Worm (Caenorhabditis elegans) whole organism, L4 larva: ENCODE measurements around the gene T27A1.2.

Experiments used
- D1046.2 ChIP-seq: fragments of 200-800 bp; sonication (Bioruptor generic); IDR thresholded peaks from 2 replicates; pipeline ENCODE4 v1.3.6; 2022; ENCODE audit warnings: missing genetic modification characterization, missing compliant biosample characterization
- F10B5.3 ChIP-seq: sonication (generic microtip); optimal IDR thresholded peaks from 2 replicates; lab custom pipeline; 2016; ENCODE audit warnings: mild to moderate bottlenecking, missing genetic modification characterization, missing compliant biosample characterization
- F49E8.2 ChIP-seq: sonication (generic microtip); optimal IDR thresholded peaks from 2 replicates; lab custom pipeline; 2016; ENCODE audit warnings: missing compliant biosample characterization, mild to moderate bottlenecking, missing genetic modification characterization, borderline replicate concordance
- T20F7.1 ChIP-seq: fragments of 200-800 bp; sonication (Bioruptor generic); optimal IDR thresholded peaks from 2 replicates; lab custom pipeline; 2018; ENCODE audit warnings: mild to moderate bottlenecking, missing genetic modification characterization, missing compliant biosample characterization
- ZK337.2 ChIP-seq: fragments of 200-800 bp; sonication (Bioruptor generic); IDR thresholded peaks from 2 replicates; pipeline ENCODE4 v1.3.6; 2022; ENCODE audit warnings: missing genetic modification reagents, missing genetic modification characterization, missing compliant biosample characterization
- aha-1 ChIP-seq: fragments of 150-350 bp; peaks from one replicate; lab custom pipeline; 2014; ENCODE audit warnings: missing biosample characterization, missing genetic modification characterization
- aly-2 ChIP-seq: sonication (generic microtip); optimal IDR thresholded peaks from 2 replicates; lab custom pipeline; 2018; ENCODE audit warnings: missing biosample characterization, missing genetic modification characterization
- ceh-62 ChIP-seq: sonication (generic microtip); optimal IDR thresholded peaks from 2 replicates; lab custom pipeline; 2017; ENCODE audit warnings: missing biosample characterization, missing genetic modification characterization
- ceh-82 ChIP-seq: sonication (generic microtip); optimal IDR thresholded peaks from 2 replicates; lab custom pipeline; 2017; ENCODE audit warnings: missing biosample characterization, missing genetic modification characterization
- ces-1 ChIP-seq: fragments of 150-350 bp; sonication (generic microtip); optimal IDR thresholded peaks from 4 replicates; lab custom pipeline; 2014; ENCODE audit warnings: missing biosample characterization, missing genetic modification reagents, missing genetic modification characterization
- cey-2 ChIP-seq: sonication (generic microtip); optimal IDR thresholded peaks from 3 replicates; lab custom pipeline; 2017; ENCODE audit warnings: missing genetic modification characterization, mild to moderate bottlenecking, missing compliant biosample characterization, antibody characterized with exemption, borderline replicate concordance; ENCODE audit not compliant: insufficient read depth
- daf-19 ChIP-seq: fragments of 200-800 bp; sonication (Bioruptor generic); conservative IDR thresholded peaks from 2 replicates; pipeline ENCODE4 v1.3.6; 2022; ENCODE audit warnings: missing genetic modification characterization, missing compliant biosample characterization
- dve-1 ChIP-seq: sonication (generic microtip); optimal IDR thresholded peaks from 2 replicates; lab custom pipeline; 2017; ENCODE audit warnings: antibody characterized with exemption, mild to moderate bottlenecking, missing genetic modification characterization, missing compliant biosample characterization; ENCODE audit not compliant: insufficient read depth
- egl-27 ChIP-seq: sonication (generic microtip); optimal IDR thresholded peaks from 3 replicates; lab custom pipeline; 2017; ENCODE audit warnings: missing biosample characterization, missing genetic modification reagents, missing genetic modification characterization
- fkh-10 ChIP-seq: fragments of 150-350 bp; optimal IDR thresholded peaks from 2 replicates; lab custom pipeline; 2014; ENCODE audit warnings: missing biosample characterization, missing genetic modification reagents, missing genetic modification characterization
- fos-1 ChIP-seq: fragments of 150-350 bp; optimal IDR thresholded peaks from 2 replicates; lab custom pipeline; 2014; ENCODE audit warnings: missing biosample characterization, missing genetic modification characterization
- hlh-30 ChIP-seq: sonication (generic microtip); optimal IDR thresholded peaks from 2 replicates; lab custom pipeline; 2017; ENCODE audit warnings: antibody characterized with exemption, mild to moderate bottlenecking, missing genetic modification characterization, missing compliant biosample characterization; ENCODE audit not compliant: insufficient read depth
- hmg-1.1 ChIP-seq: fragments of 200-800 bp; sonication (Bioruptor generic); IDR thresholded peaks from 2 replicates; pipeline ENCODE4 v1.3.6; 2022; ENCODE audit warnings: missing genetic modification reagents, missing genetic modification characterization, missing compliant biosample characterization
- jun-1 ChIP-seq: fragments of 150-350 bp; optimal IDR thresholded peaks from 2 replicates; lab custom pipeline; 2014; ENCODE audit warnings: missing biosample characterization, missing genetic modification reagents, missing genetic modification characterization
- lin-1 ChIP-seq: fragments of 200-800 bp; sonication (Bioruptor generic); IDR thresholded peaks from 2 replicates; pipeline ENCODE4 v1.3.6; 2022; ENCODE audit warnings: missing genetic modification reagents, missing genetic modification characterization, missing compliant biosample characterization
- lsy-2 ChIP-seq, 2 experiments: fragments of 150-350 bp in 1 of 2; sonication (generic microtip) in 1 of 2; optimal IDR thresholded peaks; 2 replicates each; lab custom pipeline; 2014 to 2017; ENCODE audit warnings: missing biosample characterization in 2 of 2, missing genetic modification characterization in 2 of 2
- mep-1 ChIP-seq: fragments of 150-350 bp; sonication (generic microtip); optimal IDR thresholded peaks from 3 replicates; lab custom pipeline; 2014; ENCODE audit warnings: missing biosample characterization, missing genetic modification characterization
- nhr-41 ChIP-seq: fragments of 200-800 bp; sonication (Bioruptor generic); IDR thresholded peaks from 2 replicates; pipeline ENCODE4 v1.3.6; 2022; ENCODE audit warnings: missing genetic modification reagents, missing genetic modification characterization, missing compliant biosample characterization
- nhr-42 ChIP-seq: fragments of 200-800 bp; sonication (Bioruptor generic); IDR thresholded peaks from 2 replicates; pipeline ENCODE4 v1.3.6; 2022; ENCODE audit warnings: missing genetic modification characterization, missing compliant biosample characterization
- nhr-48 ChIP-seq: sonication (generic microtip); optimal IDR thresholded peaks from 2 replicates; lab custom pipeline; 2016; ENCODE audit warnings: mild to moderate bottlenecking, missing genetic modification characterization, missing compliant biosample characterization
- nhr-77 ChIP-seq: fragments of 150-350 bp; optimal IDR thresholded peaks from 2 replicates; lab custom pipeline; 2014; ENCODE audit warnings: missing biosample characterization, missing genetic modification characterization
- php-3 ChIP-seq: fragments of 200-800 bp; sonication (Bioruptor generic); IDR thresholded peaks from 2 replicates; pipeline ENCODE4 v1.3.6; 2022; ENCODE audit warnings: missing genetic modification reagents, missing genetic modification characterization, missing compliant biosample characterization
- pqm-1 ChIP-seq: sonication (generic microtip); optimal IDR thresholded peaks from 2 replicates; lab custom pipeline; 2017; ENCODE audit warnings: missing biosample characterization, missing genetic modification characterization
- sdz-12 ChIP-seq: fragments of 200-800 bp; sonication (Bioruptor generic); optimal IDR thresholded peaks from 2 replicates; lab custom pipeline; 2018; ENCODE audit warnings: mild to moderate bottlenecking, missing genetic modification characterization, missing compliant biosample characterization
- skn-1 ChIP-seq: fragments of 150-350 bp; optimal IDR thresholded peaks from 2 replicates; lab custom pipeline; 2014; ENCODE audit warnings: missing biosample characterization, missing genetic modification characterization
- spr-3 ChIP-seq: fragments of 200-800 bp; sonication (Bioruptor generic); optimal IDR thresholded peaks from 2 replicates; lab custom pipeline; 2018; ENCODE audit warnings: mild to moderate bottlenecking, missing genetic modification characterization, missing compliant biosample characterization
- tag-97 ChIP-seq: fragments of 200-800 bp; sonication (Bioruptor generic); IDR thresholded peaks from 2 replicates; pipeline ENCODE4 v1.3.6; 2022; ENCODE audit warnings: missing genetic modification characterization, missing compliant biosample characterization
- tra-1 ChIP-seq: fragments of 200-800 bp; sonication (Bioruptor generic); IDR thresholded peaks from 2 replicates; pipeline ENCODE4 v1.3.6; 2022; ENCODE audit warnings: missing genetic modification reagents, missing genetic modification characterization, missing compliant biosample characterization
- unc-39 ChIP-seq: sonication (generic microtip); optimal IDR thresholded peaks from 2 replicates; lab custom pipeline; 2017; ENCODE audit warnings: missing biosample characterization, missing genetic modification characterization
- unc-62 ChIP-seq, 3 experiments: fragments of 150-350 bp in 1 of 3; sonication (generic microtip); optimal IDR thresholded peaks in 2 of 3; peaks in 1 of 3; 1 replicate in 1 of 3; 2 replicates in 2 of 3; lab custom pipeline; 2014 to 2017; ENCODE audit warnings: missing biosample characterization in 3 of 3, missing genetic modification characterization in 3 of 3, missing genetic modification reagents in 3 of 3, missing genotype in 1 of 3
- ztf-11 ChIP-seq: fragments of 150-350 bp; optimal IDR thresholded peaks from 2 replicates; lab custom pipeline; 2014; ENCODE audit warnings: missing biosample characterization, missing genetic modification characterization

Gene T27A1.2

ce11 chrII:526375-526774 lies 10.3 kb downstream of the T27A1.2 start, which contains the start of gene lgc-34:
Gene lgc-34, plus strand, starts transcription at chrII:526574.
- TF ChIP-seq ceh-62 (tag; lab: Kevin White, UChicago): no peak
- TF ChIP-seq lsy-2 (tag; optimal IDR thresholded peaks at IDR 0.05; lab: Kevin White, UChicago): no peak
- peak; percentile 25 for TF ChIP-seq aha-1 (tag; lab: Kevin White, UChicago)
- no peak for TF ChIP-seq F10B5.3 (tag; lab: Kevin White, UChicago)
- TF ChIP-seq, all 104 proteins: peak for 1

- no peak for TF ChIP-seq sdz-12
- no peak for TF ChIP-seq T20F7.1 (GFP tag; lab: Kevin White, UChicago)
- no peak for TF ChIP-seq spr-3 (GFP tag; lab: Kevin White, UChicago)
- no peak for TF ChIP-seq fos-1 (tag; lab: Kevin White, UChicago)
- no peak for TF ChIP-seq ztf-11 (tag; lab: Kevin White, UChicago)
- no peak for TF ChIP-seq F49E8.2
- TF ChIP-seq hlh-30 (tag; lab: Kevin White, UChicago): no peak
- TF ChIP-seq nhr-77: no peak
- no peak for TF ChIP-seq nhr-48
- TF ChIP-seq daf-19: no peak
- no peak for TF ChIP-seq tra-1 (GFP tag; lab: Robert Waterston, UW)
- no peak for TF ChIP-seq nhr-41 (GFP tag; lab: Robert Waterston, UW)
- TF ChIP-seq aly-2 (tag; lab: Kevin White, UChicago): no peak
- no peak for TF ChIP-seq ces-1 (GFP tag; lab: Kevin White, UChicago)
- TF ChIP-seq skn-1 (tag; lab: Kevin White, UChicago): no peak
Observed at ce11 chrII:522302-522701, 14.4 kb downstream of the T27A1.2 start, which contains the start of gene slc-36.2. Gene slc-36.2, plus strand, starts transcription at chrII:522602.

- TF ChIP-seq pqm-1 (tag; lab: Kevin White, UChicago) (peak; percentile 76), lin-1 (GFP tag; lab: Robert Waterston, UW) (no peak), ceh-82 (tag; lab: Kevin White, UChicago) (no peak), aly-2 (tag; lab: Kevin White, UChicago) (no peak), cey-2 (tag; lab: Kevin White, UChicago) (no peak), ZK337.2 (no peak), D1046.2 (no peak), jun-1 (no peak), nhr-42 (GFP tag; lab: Robert Waterston, UW) (no peak), fkh-10 (GFP tag; lab: Kevin White, UChicago) (no peak), dve-1 (tag; lab: Kevin White, UChicago) (peak; percentile 13)
Observed at ce11 chrII:521720-522119, 15.0 kb downstream of the T27A1.2 start.

- TF ChIP-seq unc-62 (GFP tag; optimal IDR thresholded peaks at IDR 0.05 in 1 of 2; lab: Kevin White, UChicago) (peak in 1 of 2 experiments; percentile 5), unc-62 (tag; optimal IDR thresholded peaks at IDR 0.05; lab: Kevin White, UChicago) (no peak), ZK337.2 (no peak), mep-1 (tag; lab: Kevin White, UChicago) (no peak), tag-97 (GFP tag; lab: Robert Waterston, UW) (no peak), unc-39 (tag; lab: Kevin White, UChicago) (no peak), egl-27 (tag; lab: Kevin White, UChicago) (no peak), hlh-30 (tag; lab: Kevin White, UChicago) (no peak), php-3 (GFP tag; lab: Robert Waterston, UW) (no peak), hmg-1.1 (no peak)
Observed at ce11 chrII:515765-516164, 20.9 kb downstream of the T27A1.2 start, which contains the start of gene mab-9. Gene mab-9, plus strand, starts transcription at chrII:516024.
